Worm (Caenorhabditis elegans) whole organism, L1 larva: Measurements from ENCODE around the gene F55B11.2.

ENCODE experiments used
- aha-1 ChIP-seq: fragments of 150-350 bp; optimal IDR thresholded peaks from 2 replicates; lab custom pipeline; 2014; ENCODE audit warnings: missing biosample characterization, missing genetic modification characterization
- aly-2 ChIP-seq: fragments of 150-350 bp; optimal IDR thresholded peaks from 2 replicates; lab custom pipeline; 2014; ENCODE audit warnings: missing biosample characterization, missing genetic modification characterization
- ama-1 ChIP-seq: fragments of 150-350 bp; optimal IDR thresholded peaks from 2 replicates; lab custom pipeline; 2014
- blmp-1 ChIP-seq: fragments of 150-350 bp; optimal IDR thresholded peaks from 2 replicates; lab custom pipeline; 2014; ENCODE audit warnings: missing biosample characterization, missing genetic modification characterization
- ceh-63 ChIP-seq: fragments of 200-800 bp; sonication (Bioruptor generic); optimal IDR thresholded peaks from 2 replicates; lab custom pipeline; 2018; ENCODE audit warnings: mild to moderate bottlenecking, missing genetic modification characterization, missing compliant biosample characterization
- ceh-82 ChIP-seq, 3 experiments: fragments of 150-350 bp in 1 of 3; sonication (generic microtip) in 2 of 3; optimal IDR thresholded peaks; 2 replicates each; lab custom pipeline; 2014 to 2017; ENCODE audit warnings: missing biosample characterization in 3 of 3, missing genetic modification characterization in 3 of 3
- ceh-88 ChIP-seq: fragments of 200-800 bp; sonication (Bioruptor generic); IDR thresholded peaks from 2 replicates; pipeline ENCODE4 v1.3.6; 2022; ENCODE audit warnings: missing genetic modification characterization, missing compliant biosample characterization
- ceh-90 ChIP-seq: sonication (generic microtip); optimal IDR thresholded peaks from 2 replicates; lab custom pipeline; 2016; ENCODE audit warnings: missing genetic modification characterization, missing compliant biosample characterization
- ces-1 ChIP-seq: fragments of 150-350 bp; optimal IDR thresholded peaks from 2 replicates; lab custom pipeline; 2014; ENCODE audit warnings: missing biosample characterization, missing genetic modification reagents, missing genetic modification characterization
- dpl-1 ChIP-seq, 3 experiments: fragments of 150-350 bp in 2 of 3; sonication (generic microtip) in 1 of 3; optimal IDR thresholded peaks; 2 replicates each; lab custom pipeline; 2014 to 2017; ENCODE audit warnings: missing biosample characterization in 3 of 3, missing genetic modification characterization in 3 of 3, missing genetic modification reagents in 3 of 3
- efl-1 ChIP-seq, 4 experiments: fragments of 150-350 bp; optimal IDR thresholded peaks in 3 of 4; peaks in 1 of 4; 1 replicate in 1 of 4; 2 replicates in 3 of 4; lab custom pipeline; 2014; ENCODE audit warnings: missing biosample characterization in 2 of 4, missing genetic modification characterization in 2 of 4, missing genetic modification reagents in 2 of 4
- efl-3 ChIP-seq: fragments of 200-800 bp; sonication (Bioruptor generic); optimal IDR thresholded peaks from 2 replicates; lab custom pipeline; 2018; ENCODE audit warnings: mild to moderate bottlenecking, missing genetic modification characterization, missing compliant biosample characterization
- elt-2 ChIP-seq: sonication (generic microtip); optimal IDR thresholded peaks from 2 replicates; lab custom pipeline; 2016; ENCODE audit warnings: missing genetic modification characterization, mild to moderate bottlenecking, inconsistent platforms, missing compliant biosample characterization, missing genetic modification reagents
- fkh-10 ChIP-seq: sonication (generic microtip); optimal IDR thresholded peaks from 2 replicates; lab custom pipeline; 2017; ENCODE audit warnings: missing biosample characterization, missing genetic modification reagents, missing genetic modification characterization
- fkh-4 ChIP-seq: sonication (generic microtip); optimal IDR thresholded peaks from 2 replicates; lab custom pipeline; 2016; ENCODE audit warnings: missing compliant biosample characterization, missing genetic modification characterization, borderline replicate concordance
- fkh-8 ChIP-seq: sonication (generic microtip); optimal IDR thresholded peaks from 2 replicates; lab custom pipeline; 2016; ENCODE audit warnings: mild to moderate bottlenecking, missing genetic modification characterization, missing compliant biosample characterization
- fos-1 ChIP-seq: fragments of 150-350 bp; optimal IDR thresholded peaks from 2 replicates; lab custom pipeline; 2014; ENCODE audit warnings: missing biosample characterization, missing genetic modification characterization
- hlh-17 ChIP-seq: fragments of 200-800 bp; sonication (Bioruptor generic); optimal IDR thresholded peaks from 2 replicates; lab custom pipeline; 2018; ENCODE audit warnings: missing genetic modification characterization, mild to moderate bottlenecking, missing compliant biosample characterization, moderate library complexity, borderline replicate concordance
- hlh-4 ChIP-seq: sonication (generic microtip); optimal IDR thresholded peaks from 2 replicates; lab custom pipeline; 2016; ENCODE audit warnings: mild to moderate bottlenecking, missing genetic modification characterization, missing compliant biosample characterization
- hpl-2 ChIP-seq: fragments of 150-350 bp; optimal IDR thresholded peaks from 2 replicates; lab custom pipeline; 2014; ENCODE audit warnings: missing biosample characterization, missing genetic modification reagents, missing genetic modification characterization
- jun-1 ChIP-seq: fragments of 150-350 bp; optimal IDR thresholded peaks from 2 replicates; lab custom pipeline; 2014; ENCODE audit warnings: missing biosample characterization, missing genetic modification reagents, missing genetic modification characterization
- lin-13 ChIP-seq: fragments of 150-350 bp; optimal IDR thresholded peaks from 2 replicates; lab custom pipeline; 2014; ENCODE audit warnings: missing biosample characterization, missing genetic modification reagents, missing genetic modification characterization
- lin-14 ChIP-seq: fragments of 200-800 bp; sonication (Bioruptor generic); optimal IDR thresholded peaks from 2 replicates; lab custom pipeline; 2018; ENCODE audit warnings: mild to moderate bottlenecking, missing genetic modification characterization, moderate library complexity, missing compliant biosample characterization
- lin-15B ChIP-seq: fragments of 150-350 bp; sonication (generic microtip); optimal IDR thresholded peaks from 3 replicates; lab custom pipeline; 2014; ENCODE audit warnings: missing biosample characterization, missing genetic modification characterization
- lin-35 ChIP-seq, 2 experiments: fragments of 150-350 bp; optimal IDR thresholded peaks; 2 replicates each; lab custom pipeline; 2014; ENCODE audit warnings: missing biosample characterization in 2 of 2, missing genetic modification characterization in 2 of 2, missing genetic modification reagents in 2 of 2
- lin-39 ChIP-seq: fragments of 150-350 bp; optimal IDR thresholded peaks from 2 replicates; lab custom pipeline; 2014; ENCODE audit warnings: missing biosample characterization, missing genetic modification reagents, missing genetic modification characterization
- mab-9 ChIP-seq: fragments of 200-800 bp; sonication (Bioruptor generic); IDR thresholded peaks from 2 replicates; pipeline ENCODE4 v1.3.6; 2022; ENCODE audit warnings: missing genetic modification reagents, missing genetic modification characterization, missing compliant biosample characterization
- mdl-1 ChIP-seq, 2 experiments: fragments of 150-350 bp; optimal IDR thresholded peaks; 2 replicates each; lab custom pipeline; 2014 to 2017; ENCODE audit warnings: missing biosample characterization in 2 of 2, missing genetic modification characterization in 2 of 2, inconsistent platforms in 1 of 2
- mef-2 ChIP-seq: fragments of 150-350 bp; optimal IDR thresholded peaks from 2 replicates; lab custom pipeline; 2014; ENCODE audit warnings: missing biosample characterization, missing genetic modification characterization
- nhr-12 ChIP-seq: sonication (generic microtip); optimal IDR thresholded peaks from 2 replicates; lab custom pipeline; 2017; ENCODE audit warnings: missing biosample characterization, missing genetic modification characterization
- nhr-20 ChIP-seq: sonication (generic microtip); optimal IDR thresholded peaks from 2 replicates; lab custom pipeline; 2016; ENCODE audit warnings: mild to moderate bottlenecking, missing genetic modification characterization, missing compliant biosample characterization
- nhr-71 ChIP-seq: sonication (generic microtip); optimal IDR thresholded peaks from 2 replicates; lab custom pipeline; 2016; ENCODE audit warnings: mild to moderate bottlenecking, missing genetic modification characterization, moderate library complexity, missing compliant biosample characterization
- nhr-77 ChIP-seq: fragments of 150-350 bp; optimal IDR thresholded peaks from 2 replicates; lab custom pipeline; 2014; ENCODE audit warnings: missing biosample characterization, missing genetic modification characterization
- nhr-85 ChIP-seq: sonication (generic microtip); peaks from one replicate; lab custom pipeline; 2016; ENCODE audit warnings: missing genetic modification characterization, inconsistent platforms, missing compliant biosample characterization
- nhr-90 ChIP-seq: sonication (generic microtip); optimal IDR thresholded peaks from 2 replicates; lab custom pipeline; 2016; ENCODE audit warnings: mild to moderate bottlenecking, missing genetic modification characterization, missing compliant biosample characterization; ENCODE audit not compliant: poor library complexity
- pag-3 ChIP-seq: sonication (generic microtip); optimal IDR thresholded peaks from 2 replicates; lab custom pipeline; 2017; ENCODE audit warnings: missing genetic modification characterization, mild to moderate bottlenecking, missing compliant biosample characterization, antibody characterized with exemption, borderline replicate concordance; ENCODE audit not compliant: insufficient read depth
- pax-3 ChIP-seq: fragments of 200-800 bp; sonication (Bioruptor generic); optimal IDR thresholded peaks from 2 replicates; lab custom pipeline; 2018; ENCODE audit warnings: mild to moderate bottlenecking, missing genetic modification characterization, moderate library complexity, missing compliant biosample characterization
- pqm-1 ChIP-seq: sonication (generic microtip); optimal IDR thresholded peaks from 3 replicates; lab custom pipeline; 2017; ENCODE audit warnings: missing biosample characterization, missing genetic modification characterization
- rnt-1 ChIP-seq: sonication (generic microtip); optimal IDR thresholded peaks from 2 replicates; lab custom pipeline; 2016; ENCODE audit warnings: mild to moderate bottlenecking, missing genetic modification characterization, moderate library complexity, missing compliant biosample characterization
- skn-1 ChIP-seq: fragments of 150-350 bp; optimal IDR thresholded peaks from 2 replicates; lab custom pipeline; 2014; ENCODE audit warnings: missing biosample characterization, missing genetic modification characterization
- snpc-4 ChIP-seq: fragments of 150-350 bp; optimal IDR thresholded peaks from 2 replicates; lab custom pipeline; 2014; ENCODE audit warnings: missing biosample characterization, missing genetic modification characterization
- snu-23 ChIP-seq: sonication (generic microtip); optimal IDR thresholded peaks from 2 replicates; lab custom pipeline; 2016; ENCODE audit warnings: missing genetic modification characterization, missing compliant biosample characterization
- sptf-1 ChIP-seq: fragments of 150-350 bp; optimal IDR thresholded peaks from 2 replicates; lab custom pipeline; 2014; ENCODE audit warnings: missing biosample characterization, missing genetic modification characterization
- sup-37 ChIP-seq: fragments of 200-800 bp; sonication (Bioruptor generic); optimal IDR thresholded peaks from 2 replicates; lab custom pipeline; 2018; ENCODE audit warnings: mild to moderate bottlenecking, missing genetic modification characterization, missing compliant biosample characterization
- tbx-2 ChIP-seq: sonication (generic microtip); optimal IDR thresholded peaks from 2 replicates; lab custom pipeline; 2016; ENCODE audit warnings: missing genetic modification characterization, missing compliant biosample characterization
- tlp-1 ChIP-seq: fragments of 150-350 bp; optimal IDR thresholded peaks from 2 replicates; lab custom pipeline; 2014; ENCODE audit warnings: missing biosample characterization, missing genetic modification characterization
- unc-30 ChIP-seq: sonication (generic microtip); optimal IDR thresholded peaks from 2 replicates; lab custom pipeline; 2017; ENCODE audit warnings: missing biosample characterization, missing genetic modification characterization
- unc-86 ChIP-seq: sonication (generic microtip); optimal IDR thresholded peaks from 2 replicates; lab custom pipeline; 2016; ENCODE audit warnings: missing genetic modification characterization, missing compliant biosample characterization
- unc-98 ChIP-seq: fragments of 200-800 bp; sonication (Bioruptor generic); IDR thresholded peaks from 2 replicates; pipeline ENCODE4 v1.3.6; 2022; ENCODE audit warnings: missing genetic modification characterization, missing compliant biosample characterization
- vab-15 ChIP-seq: sonication (generic microtip); optimal IDR thresholded peaks from 2 replicates; lab custom pipeline; 2017; ENCODE audit warnings: missing genotype, mild to moderate bottlenecking, missing genetic modification characterization, missing compliant biosample characterization
- xbp-1 ChIP-seq: sonication (generic microtip); optimal IDR thresholded peaks from 2 replicates; lab custom pipeline; 2016; ENCODE audit warnings: missing genetic modification characterization, missing compliant biosample characterization

F55B11.2 gene

DNA sequence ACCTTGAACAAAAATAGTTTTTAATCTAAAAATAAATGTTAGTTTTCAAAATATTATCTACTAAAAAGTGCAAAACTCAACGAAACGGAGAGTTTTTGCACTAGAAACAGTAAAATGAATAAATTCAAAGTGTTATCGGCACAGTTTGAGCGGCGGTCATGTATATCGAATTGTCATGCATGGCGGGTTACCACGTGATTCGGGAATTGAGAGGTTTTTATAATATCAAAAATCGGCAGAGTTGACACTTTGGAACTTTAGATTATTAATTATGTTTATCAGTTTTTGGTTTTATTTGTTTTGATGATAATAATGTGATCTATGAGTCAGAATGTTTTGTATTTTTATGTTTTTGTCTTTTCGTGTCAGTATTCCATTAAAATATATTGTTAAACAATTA lies 9.7 kb downstream of the F55B11.2 start:
- TF ChIP-seq mdl-1 (tag; optimal IDR thresholded peaks at IDR 0.05; lab: Kevin White, UChicago) (peak in 1 of 2 experiments; percentile 53), lin-15B (tag; lab: Kevin White, UChicago) (no peak), nhr-90 (tag; lab: Kevin White, UChicago) (peak; percentile 36), lin-14 (no peak), jun-1 (tag; lab: Kevin White, UChicago) (peak; percentile 45), unc-98 (no peak), ama-1 (lab: Kevin White, UChicago) (no peak), sup-37 (GFP tag; lab: Kevin White, UChicago) (no peak), fos-1 (no peak), blmp-1 (tag; lab: Kevin White, UChicago) (no peak), ces-1 (GFP tag; lab: Kevin White, UChicago) (no peak), hlh-17 (no peak), pax-3 (tag; lab: Kevin White, UChicago) (no peak), lin-35 (GFP tag; optimal IDR thresholded peaks at IDR 0.05; lab: Kevin White, UChicago) (peak in 1 of 2 experiments; percentile 45), snu-23 (GFP tag; lab: Kevin White, UChicago) (peak; percentile 4), tlp-1 (tag; lab: Kevin White, UChicago) (no peak), pag-3 (no peak), ceh-82 (tag; optimal IDR thresholded peaks at IDR 0.05; lab: Kevin White, UChicago) (no peak), nhr-85 (tag; lab: Kevin White, UChicago) (peak; percentile 2), dpl-1 (GFP tag; optimal IDR thresholded peaks at IDR 0.05; lab: Kevin White, UChicago) (no peak), vab-15 (tag; lab: Kevin White, UChicago) (no peak), xbp-1 (tag; lab: Kevin White, UChicago) (no peak), unc-86 (tag; lab: Kevin White, UChicago) (no peak), mef-2 (tag; lab: Kevin White, UChicago) (no peak), hpl-2 (no peak), ceh-90 (tag; lab: Kevin White, UChicago) (no peak), efl-3 (GFP tag; lab: Kevin White, UChicago) (no peak), hlh-4 (tag; lab: Kevin White, UChicago) (no peak), tbx-2 (tag; lab: Kevin White, UChicago) (no peak), fkh-4 (tag; lab: Kevin White, UChicago) (no peak), skn-1 (tag; lab: Kevin White, UChicago) (peak; percentile 26), nhr-20 (tag; lab: Kevin White, UChicago) (no peak), mab-9 (GFP tag; lab: Robert Waterston, UW) (no peak), lin-13 (GFP tag; lab: Kevin White, UChicago) (no peak), ceh-63 (no peak), efl-1 (optimal IDR thresholded peaks at IDR 0.05; lab: Kevin White, UChicago) (no peak), efl-1 (GFP tag; optimal IDR thresholded peaks at IDR 0.05 in 1 of 2; lab: Kevin White, UChicago) (no peak), nhr-77 (tag; lab: Kevin White, UChicago) (no peak), unc-30 (tag; lab: Kevin White, UChicago) (no peak), rnt-1 (no peak), aly-2 (no peak), ceh-88 (GFP tag; lab: Robert Waterston, UW) (no peak), nhr-71 (tag; lab: Kevin White, UChicago) (peak; percentile 31), aha-1 (tag; lab: Kevin White, UChicago) (no peak), fkh-10 (GFP tag; lab: Kevin White, UChicago) (no peak), nhr-12 (tag; lab: Kevin White, UChicago) (no peak), pqm-1 (tag; lab: Kevin White, UChicago) (no peak), snpc-4 (tag; lab: Kevin White, UChicago) (no peak), lin-39 (tag; lab: Kevin White, UChicago) (no peak), sptf-1 (tag; lab: Kevin White, UChicago) (no peak), elt-2 (tag; lab: Kevin White, UChicago) (peak; percentile 92), fkh-8 (tag; lab: Kevin White, UChicago) (no peak)
